Worm (Caenorhabditis elegans) whole organism, L1 larva: Measurements from ENCODE around the gene gsp-2.
A peak's percentile ranks its signal among the peaks of the same experiment; 100 is the strongest.

Experiments
- C16A3.4 ChIP-seq: fragments of 150-350 bp; optimal IDR thresholded peaks from 2 replicates; lab custom pipeline; 2014; ENCODE audit warnings: missing biosample characterization, missing genetic modification characterization
- F16B12.6 ChIP-seq: fragments of 150-350 bp; optimal IDR thresholded peaks from 2 replicates; lab custom pipeline; 2014; ENCODE audit warnings: missing biosample characterization, missing genetic modification characterization
- ama-1 ChIP-seq: fragments of 150-350 bp; optimal IDR thresholded peaks from 2 replicates; lab custom pipeline; 2014
- blmp-1 ChIP-seq: fragments of 150-350 bp; optimal IDR thresholded peaks from 2 replicates; lab custom pipeline; 2014; ENCODE audit warnings: missing biosample characterization, missing genetic modification characterization
- ceh-63 ChIP-seq: fragments of 200-800 bp; sonication (Bioruptor generic); optimal IDR thresholded peaks from 2 replicates; lab custom pipeline; 2018; ENCODE audit warnings: mild to moderate bottlenecking, missing genetic modification characterization, missing compliant biosample characterization
- ceh-8 ChIP-seq: fragments of 200-800 bp; sonication (Bioruptor generic); optimal IDR thresholded peaks from 2 replicates; lab custom pipeline; 2018; ENCODE audit warnings: mild to moderate bottlenecking, missing genetic modification characterization, moderate library complexity, missing compliant biosample characterization
- ceh-88 ChIP-seq: fragments of 200-800 bp; sonication (Bioruptor generic); IDR thresholded peaks from 2 replicates; pipeline ENCODE4 v1.3.6; 2022; ENCODE audit warnings: missing genetic modification characterization, missing compliant biosample characterization
- ceh-90 ChIP-seq: sonication (generic microtip); optimal IDR thresholded peaks from 2 replicates; lab custom pipeline; 2016; ENCODE audit warnings: missing genetic modification characterization, missing compliant biosample characterization
- dsc-1 ChIP-seq: sonication (generic microtip); optimal IDR thresholded peaks from 2 replicates; lab custom pipeline; 2016; ENCODE audit warnings: mild to moderate bottlenecking, missing genetic modification characterization, missing compliant biosample characterization
- efl-1 ChIP-seq, 4 experiments: fragments of 150-350 bp; optimal IDR thresholded peaks in 3 of 4; peaks in 1 of 4; 1 replicate in 1 of 4; 2 replicates in 3 of 4; lab custom pipeline; 2014; ENCODE audit warnings: missing biosample characterization in 2 of 4, missing genetic modification characterization in 2 of 4, missing genetic modification reagents in 2 of 4
- efl-3 ChIP-seq: fragments of 200-800 bp; sonication (Bioruptor generic); optimal IDR thresholded peaks from 2 replicates; lab custom pipeline; 2018; ENCODE audit warnings: mild to moderate bottlenecking, missing genetic modification characterization, missing compliant biosample characterization
- egl-27 ChIP-seq, 2 experiments: fragments of 150-350 bp in 1 of 2; sonication (generic microtip); optimal IDR thresholded peaks; 3 replicates each; lab custom pipeline; 2017 to 2018; ENCODE audit warnings: missing biosample characterization in 2 of 2, missing genetic modification characterization in 2 of 2, missing genetic modification reagents in 2 of 2
- elt-2 ChIP-seq: sonication (generic microtip); optimal IDR thresholded peaks from 2 replicates; lab custom pipeline; 2016; ENCODE audit warnings: missing genetic modification characterization, mild to moderate bottlenecking, inconsistent platforms, missing compliant biosample characterization, missing genetic modification reagents
- elt-3 ChIP-seq, 6 experiments: fragments of 150-350 bp in 1 of 6; sonication (generic microtip); optimal IDR thresholded peaks; 2 replicates each; lab custom pipeline; 2017 to 2018; ENCODE audit warnings: missing biosample characterization in 6 of 6, missing genetic modification characterization in 6 of 6, inconsistent platforms in 1 of 6
- ets-5 ChIP-seq: fragments of 200-800 bp; sonication (Bioruptor generic); IDR thresholded peaks from 2 replicates; pipeline ENCODE4 v1.3.6; 2022; ENCODE audit warnings: missing genetic modification characterization, missing compliant biosample characterization
- fkh-10 ChIP-seq: sonication (generic microtip); optimal IDR thresholded peaks from 2 replicates; lab custom pipeline; 2017; ENCODE audit warnings: missing biosample characterization, missing genetic modification reagents, missing genetic modification characterization
- fkh-4 ChIP-seq: sonication (generic microtip); optimal IDR thresholded peaks from 2 replicates; lab custom pipeline; 2016; ENCODE audit warnings: missing compliant biosample characterization, missing genetic modification characterization, borderline replicate concordance
- fos-1 ChIP-seq: fragments of 150-350 bp; optimal IDR thresholded peaks from 2 replicates; lab custom pipeline; 2014; ENCODE audit warnings: missing biosample characterization, missing genetic modification characterization
- hlh-17 ChIP-seq: fragments of 200-800 bp; sonication (Bioruptor generic); optimal IDR thresholded peaks from 2 replicates; lab custom pipeline; 2018; ENCODE audit warnings: missing genetic modification characterization, mild to moderate bottlenecking, missing compliant biosample characterization, moderate library complexity, borderline replicate concordance
- hlh-4 ChIP-seq: sonication (generic microtip); optimal IDR thresholded peaks from 2 replicates; lab custom pipeline; 2016; ENCODE audit warnings: mild to moderate bottlenecking, missing genetic modification characterization, missing compliant biosample characterization
- isw-1 ChIP-seq: fragments of 200-800 bp; sonication (Bioruptor generic); IDR thresholded peaks from 2 replicates; pipeline ENCODE4 v1.3.6; 2022; ENCODE audit warnings: missing genetic modification characterization, missing compliant biosample characterization
- lin-13 ChIP-seq: fragments of 150-350 bp; optimal IDR thresholded peaks from 2 replicates; lab custom pipeline; 2014; ENCODE audit warnings: missing biosample characterization, missing genetic modification reagents, missing genetic modification characterization
- lin-14 ChIP-seq: fragments of 200-800 bp; sonication (Bioruptor generic); optimal IDR thresholded peaks from 2 replicates; lab custom pipeline; 2018; ENCODE audit warnings: mild to moderate bottlenecking, missing genetic modification characterization, moderate library complexity, missing compliant biosample characterization
- lin-15B ChIP-seq: fragments of 150-350 bp; sonication (generic microtip); optimal IDR thresholded peaks from 3 replicates; lab custom pipeline; 2014; ENCODE audit warnings: missing biosample characterization, missing genetic modification characterization
- mdl-1 ChIP-seq, 2 experiments: fragments of 150-350 bp; optimal IDR thresholded peaks; 2 replicates each; lab custom pipeline; 2014 to 2017; ENCODE audit warnings: missing biosample characterization in 2 of 2, missing genetic modification characterization in 2 of 2, inconsistent platforms in 1 of 2
- mep-1 ChIP-seq: fragments of 150-350 bp; optimal IDR thresholded peaks from 2 replicates; lab custom pipeline; 2014; ENCODE audit warnings: missing biosample characterization, missing genetic modification characterization
- nhr-11 ChIP-seq: fragments of 150-350 bp; optimal IDR thresholded peaks from 2 replicates; lab custom pipeline; 2014; ENCODE audit warnings: missing biosample characterization, missing genetic modification characterization
- nhr-19 ChIP-seq: fragments of 200-800 bp; sonication (Bioruptor generic); conservative IDR thresholded peaks from 2 replicates; pipeline ENCODE4 v1.3.6; 2022; ENCODE audit warnings: missing genetic modification characterization, missing compliant biosample characterization
- nhr-20 ChIP-seq: sonication (generic microtip); optimal IDR thresholded peaks from 2 replicates; lab custom pipeline; 2016; ENCODE audit warnings: mild to moderate bottlenecking, missing genetic modification characterization, missing compliant biosample characterization
- nhr-237 ChIP-seq: fragments of 150-350 bp; optimal IDR thresholded peaks from 2 replicates; lab custom pipeline; 2014; ENCODE audit warnings: missing biosample characterization, missing genetic modification characterization
- nhr-28 ChIP-seq: fragments of 150-350 bp; optimal IDR thresholded peaks from 2 replicates; lab custom pipeline; 2014; ENCODE audit warnings: missing biosample characterization, missing genetic modification characterization
- nhr-47 ChIP-seq: sonication (generic microtip); optimal IDR thresholded peaks from 2 replicates; lab custom pipeline; 2016; ENCODE audit warnings: mild to moderate bottlenecking, missing genetic modification characterization, moderate library complexity, missing compliant biosample characterization
- nhr-77 ChIP-seq: fragments of 150-350 bp; optimal IDR thresholded peaks from 2 replicates; lab custom pipeline; 2014; ENCODE audit warnings: missing biosample characterization, missing genetic modification characterization
- nhr-85 ChIP-seq: sonication (generic microtip); peaks from one replicate; lab custom pipeline; 2016; ENCODE audit warnings: missing genetic modification characterization, inconsistent platforms, missing compliant biosample characterization
- nhr-90 ChIP-seq: sonication (generic microtip); optimal IDR thresholded peaks from 2 replicates; lab custom pipeline; 2016; ENCODE audit warnings: mild to moderate bottlenecking, missing genetic modification characterization, missing compliant biosample characterization; ENCODE audit not compliant: poor library complexity
- pag-3 ChIP-seq: sonication (generic microtip); optimal IDR thresholded peaks from 2 replicates; lab custom pipeline; 2017; ENCODE audit warnings: missing genetic modification characterization, mild to moderate bottlenecking, missing compliant biosample characterization, antibody characterized with exemption, borderline replicate concordance; ENCODE audit not compliant: insufficient read depth
- pax-3 ChIP-seq: fragments of 200-800 bp; sonication (Bioruptor generic); optimal IDR thresholded peaks from 2 replicates; lab custom pipeline; 2018; ENCODE audit warnings: mild to moderate bottlenecking, missing genetic modification characterization, moderate library complexity, missing compliant biosample characterization
- pqm-1 ChIP-seq: sonication (generic microtip); optimal IDR thresholded peaks from 3 replicates; lab custom pipeline; 2017; ENCODE audit warnings: missing biosample characterization, missing genetic modification characterization
- rnt-1 ChIP-seq: sonication (generic microtip); optimal IDR thresholded peaks from 2 replicates; lab custom pipeline; 2016; ENCODE audit warnings: mild to moderate bottlenecking, missing genetic modification characterization, moderate library complexity, missing compliant biosample characterization
- snu-23 ChIP-seq: sonication (generic microtip); optimal IDR thresholded peaks from 2 replicates; lab custom pipeline; 2016; ENCODE audit warnings: missing genetic modification characterization, missing compliant biosample characterization
- sox-4 ChIP-seq: sonication (generic microtip); optimal IDR thresholded peaks from 2 replicates; lab custom pipeline; 2016; ENCODE audit warnings: missing genetic modification characterization, missing compliant biosample characterization
- sptf-1 ChIP-seq: fragments of 150-350 bp; optimal IDR thresholded peaks from 2 replicates; lab custom pipeline; 2014; ENCODE audit warnings: missing biosample characterization, missing genetic modification characterization
- swsn-7 ChIP-seq: sonication (generic microtip); optimal IDR thresholded peaks from 2 replicates; lab custom pipeline; 2016; ENCODE audit warnings: missing genetic modification characterization, missing compliant biosample characterization
- tbx-2 ChIP-seq: sonication (generic microtip); optimal IDR thresholded peaks from 2 replicates; lab custom pipeline; 2016; ENCODE audit warnings: missing genetic modification characterization, missing compliant biosample characterization
- tlp-1 ChIP-seq: fragments of 150-350 bp; optimal IDR thresholded peaks from 2 replicates; lab custom pipeline; 2014; ENCODE audit warnings: missing biosample characterization, missing genetic modification characterization
- unc-62 ChIP-seq: fragments of 150-350 bp; optimal IDR thresholded peaks from 2 replicates; lab custom pipeline; 2014; ENCODE audit warnings: missing biosample characterization, missing genetic modification reagents, missing genetic modification characterization
- vab-15 ChIP-seq: sonication (generic microtip); optimal IDR thresholded peaks from 2 replicates; lab custom pipeline; 2017; ENCODE audit warnings: missing genotype, mild to moderate bottlenecking, missing genetic modification characterization, missing compliant biosample characterization
- xbp-1 ChIP-seq: sonication (generic microtip); optimal IDR thresholded peaks from 2 replicates; lab custom pipeline; 2016; ENCODE audit warnings: missing genetic modification characterization, missing compliant biosample characterization
- zip-4 ChIP-seq: fragments of 200-800 bp; sonication (Bioruptor generic); optimal IDR thresholded peaks from 2 replicates; lab custom pipeline; 2018; ENCODE audit warnings: mild to moderate bottlenecking, missing genetic modification characterization, moderate library complexity, missing compliant biosample characterization
- ztf-11 ChIP-seq, 2 experiments: sonication (generic microtip); optimal IDR thresholded peaks; 2 replicates each; lab custom pipeline; 2016 to 2017; ENCODE audit warnings: missing genetic modification characterization in 2 of 2, missing biosample characterization in 1 of 2, missing compliant biosample characterization in 1 of 2

Gene gsp-2

DNA sequence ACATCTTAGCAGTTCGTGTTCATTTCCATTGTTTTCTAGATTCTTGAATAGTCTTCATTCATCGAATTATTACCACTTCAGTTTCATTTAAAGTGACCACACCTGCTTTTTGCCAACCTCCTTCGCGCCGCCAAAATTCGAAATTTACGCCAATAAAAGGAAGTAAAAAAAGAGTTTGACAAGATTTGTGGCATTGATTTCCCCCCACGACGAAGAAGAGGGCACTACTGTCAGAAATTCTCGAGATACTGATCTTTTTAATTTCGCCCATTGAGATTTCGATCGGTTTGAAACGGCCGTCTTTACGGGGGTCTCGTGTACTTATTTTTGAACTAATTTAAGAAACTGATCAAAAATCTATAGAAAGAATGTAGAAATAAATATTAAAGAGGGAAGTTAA lies 34.7 kb upstream of the gsp-2 start:
- TF ChIP-seq hlh-17 (GFP tag; lab: Kevin White, UChicago) (no peak), tbx-2 (tag; lab: Kevin White, UChicago) (no peak), rnt-1 (tag; lab: Kevin White, UChicago) (no peak), ceh-88 (GFP tag; lab: Robert Waterston, UW) (no peak), nhr-237 (tag; lab: Kevin White, UChicago) (no peak), sptf-1 (tag; lab: Kevin White, UChicago) (no peak), efl-3 (GFP tag; lab: Kevin White, UChicago) (no peak), ets-5 (no peak), nhr-11 (no peak), elt-3 (tag; optimal IDR thresholded peaks at IDR 0.05; lab: Kevin White, UChicago) (no peak), nhr-90 (tag; lab: Kevin White, UChicago) (no peak), fkh-10 (GFP tag; lab: Kevin White, UChicago) (no peak), sox-4 (tag; lab: Kevin White, UChicago) (no peak), ama-1 (no peak), hlh-4 (tag; lab: Kevin White, UChicago) (no peak), mdl-1 (tag; optimal IDR thresholded peaks at IDR 0.05; lab: Kevin White, UChicago) (no peak), elt-2 (tag; lab: Kevin White, UChicago) (no peak), pax-3 (tag; lab: Kevin White, UChicago) (no peak), egl-27 (tag; optimal IDR thresholded peaks at IDR 0.05; lab: Kevin White, UChicago) (no peak), ceh-90 (tag; lab: Kevin White, UChicago) (no peak), zip-4 (GFP tag; lab: Kevin White, UChicago) (no peak), lin-14 (GFP tag; lab: Kevin White, UChicago) (peak; percentile 55), nhr-28 (tag; lab: Kevin White, UChicago) (no peak), nhr-47 (no peak), tlp-1 (no peak), pqm-1 (tag; lab: Kevin White, UChicago) (no peak), fos-1 (tag; lab: Kevin White, UChicago) (no peak), nhr-85 (tag; lab: Kevin White, UChicago) (peak; percentile 86), isw-1 (no peak), vab-15 (tag; lab: Kevin White, UChicago) (no peak), blmp-1 (tag; lab: Kevin White, UChicago) (peak; percentile 55), nhr-20 (tag; lab: Kevin White, UChicago) (peak; percentile 11), fkh-4 (no peak), mep-1 (tag; lab: Kevin White, UChicago) (peak; percentile 22), efl-1 (optimal IDR thresholded peaks at IDR 0.05; lab: Kevin White, UChicago) (no peak), efl-1 (GFP tag; optimal IDR thresholded peaks at IDR 0.05 in 1 of 2; lab: Kevin White, UChicago) (no peak), dsc-1 (tag; lab: Kevin White, UChicago) (no peak), ceh-63 (GFP tag; lab: Kevin White, UChicago) (no peak)

DNA sequence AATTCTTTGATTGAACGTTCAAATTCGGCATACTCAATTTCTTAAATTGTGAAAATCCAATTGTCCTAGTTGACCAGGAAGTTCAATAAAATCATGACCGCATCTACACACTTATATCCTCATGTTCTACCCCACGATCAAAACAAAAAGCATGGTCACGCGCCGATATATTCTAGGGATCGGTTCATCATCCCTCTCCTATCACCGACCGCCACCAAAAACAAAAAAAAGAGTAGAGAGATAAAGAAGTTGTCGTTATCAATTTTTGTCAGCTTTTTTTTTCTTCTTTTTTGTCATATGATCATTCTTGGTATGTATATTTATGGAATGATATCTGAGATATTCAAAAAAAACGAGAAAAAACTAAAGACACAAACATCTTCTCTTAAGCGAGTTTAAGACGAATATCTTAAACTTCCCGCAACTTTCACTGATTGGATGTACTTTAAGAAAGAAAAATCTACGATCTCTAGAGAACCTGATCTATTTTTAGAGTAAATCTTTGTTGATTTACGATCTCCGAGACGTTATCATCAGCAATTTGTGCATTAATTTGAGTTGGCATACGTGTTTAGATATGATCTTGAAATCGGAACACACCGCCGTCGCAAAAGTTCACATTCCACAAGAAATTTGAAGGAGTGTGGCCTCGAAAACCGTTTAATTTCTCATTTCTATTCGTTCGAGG lies 31.3 kb upstream of the gsp-2 start:
- TF ChIP-seq pqm-1 (tag; lab: Kevin White, UChicago) (no peak), lin-15B (tag; lab: Kevin White, UChicago) (no peak), isw-1 (no peak), ceh-8 (GFP tag; lab: Kevin White, UChicago) (no peak), nhr-90 (tag; lab: Kevin White, UChicago) (peak; percentile 34), xbp-1 (tag; lab: Kevin White, UChicago) (no peak), tbx-2 (tag; lab: Kevin White, UChicago) (peak; percentile 54), pag-3 (no peak), lin-13 (GFP tag; lab: Kevin White, UChicago) (no peak), nhr-237 (tag; lab: Kevin White, UChicago) (no peak), unc-62 (no peak), ztf-11 (tag; optimal IDR thresholded peaks at IDR 0.05; lab: Kevin White, UChicago) (no peak), nhr-77 (tag; lab: Kevin White, UChicago) (no peak), snu-23 (GFP tag; lab: Kevin White, UChicago) (peak; percentile 56), swsn-7 (no peak), mdl-1 (tag; optimal IDR thresholded peaks at IDR 0.05; lab: Kevin White, UChicago) (peak in 1 of 2 experiments; percentile 51), F16B12.6 (no peak), elt-3 (tag; optimal IDR thresholded peaks at IDR 0.05; lab: Kevin White, UChicago) (peak in 2 of 6 experiments; percentile 73 to 86), nhr-85 (tag; lab: Kevin White, UChicago) (peak; percentile 79), dsc-1 (tag; lab: Kevin White, UChicago) (no peak), C16A3.4 (tag; lab: Kevin White, UChicago) (peak; percentile 11), nhr-20 (tag; lab: Kevin White, UChicago) (peak; percentile 71), nhr-19 (GFP tag; lab: Robert Waterston, UW) (peak; percentile 49), hlh-4 (tag; lab: Kevin White, UChicago) (no peak)
